Worm (Caenorhabditis elegans): Measurements from ENCODE around the gene T24A6.17.

DNA sequence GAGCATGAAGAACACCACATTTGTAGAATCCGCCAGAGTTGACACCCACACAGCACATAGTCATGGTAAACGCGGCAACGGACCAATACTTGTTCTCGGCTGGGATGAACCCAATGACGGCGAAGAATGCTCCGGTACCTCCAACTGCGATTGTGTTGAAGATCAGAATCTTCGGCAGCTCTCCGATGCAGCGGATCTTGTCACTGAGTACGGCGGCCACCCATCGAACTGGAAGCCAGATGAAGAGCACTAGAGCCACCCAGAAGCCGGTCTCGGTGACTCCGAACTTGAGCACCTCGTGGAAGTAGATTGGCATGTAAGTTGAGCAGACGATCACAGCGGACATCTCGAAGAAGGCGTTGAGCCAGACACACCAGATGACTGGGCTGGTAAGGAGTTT, 48.8 kb upstream of the T24A6.17 start:
- no peak for TF ChIP-seq ceh-83 (GFP tag; optimal IDR thresholded peaks at IDR 0.05)
- TF ChIP-seq drap-1 (GFP tag; optimal IDR thresholded peaks at IDR 0.05), result no peak
- TF ChIP-seq nhr-237 (tag; optimal IDR thresholded peaks at IDR 0.05), result no peak
- TF ChIP-seq lsy-2 (tag; optimal IDR thresholded peaks at IDR 0.05), result no peak

Measured in whole organism, mixed stage, embryonic.